Worm (Caenorhabditis elegans): ENCODE data around the gene T05H4.3.

Gene T05H4.3

ce11 chrV:6411161-6411560, 31.0 kb upstream of the T05H4.3 start:
- TF ChIP-seq ama-1 (optimal IDR thresholded peaks at IDR 0.05) (no peak), tbx-37 (GFP tag; conservative IDR thresholded peaks at IDR 0.05) (no peak), hmg-4 (GFP tag; optimal IDR thresholded peaks at IDR 0.05) (no peak), scrt-1 (GFP tag; IDR thresholded peaks at IDR 0.05) (no peak), sea-1 (GFP tag; conservative IDR thresholded peaks at IDR 0.05) (no peak), ceh-13 (GFP tag; optimal IDR thresholded peaks at IDR 0.05) (no peak), ets-7 (tag; optimal IDR thresholded peaks at IDR 0.05) (no peak), pes-1 (GFP tag; IDR thresholded peaks at IDR 0.05) (no peak), B0310.2 (tag; optimal IDR thresholded peaks at IDR 0.05) (no peak), hmbx-1 (tag; optimal IDR thresholded peaks at IDR 0.05) (no peak)

- TF ChIP-seq hmg-4 (GFP tag; optimal IDR thresholded peaks at IDR 0.05) (no peak), F13C5.2 (tag; optimal IDR thresholded peaks at IDR 0.05) (no peak), ceh-36 (tag; optimal IDR thresholded peaks at IDR 0.05) (no peak), ama-1 (optimal IDR thresholded peaks at IDR 0.05) (no peak), ets-7 (tag; optimal IDR thresholded peaks at IDR 0.05) (no peak), pes-1 (GFP tag; IDR thresholded peaks at IDR 0.05) (no peak), ceh-13 (GFP tag; optimal IDR thresholded peaks at IDR 0.05) (no peak), scrt-1 (GFP tag; IDR thresholded peaks at IDR 0.05) (no peak), tbx-11 (GFP tag; IDR thresholded peaks at IDR 0.05) (no peak)
Observed at ce11 chrV:6413057-6413456, 29.1 kb upstream of the T05H4.3 start.

DNA sequence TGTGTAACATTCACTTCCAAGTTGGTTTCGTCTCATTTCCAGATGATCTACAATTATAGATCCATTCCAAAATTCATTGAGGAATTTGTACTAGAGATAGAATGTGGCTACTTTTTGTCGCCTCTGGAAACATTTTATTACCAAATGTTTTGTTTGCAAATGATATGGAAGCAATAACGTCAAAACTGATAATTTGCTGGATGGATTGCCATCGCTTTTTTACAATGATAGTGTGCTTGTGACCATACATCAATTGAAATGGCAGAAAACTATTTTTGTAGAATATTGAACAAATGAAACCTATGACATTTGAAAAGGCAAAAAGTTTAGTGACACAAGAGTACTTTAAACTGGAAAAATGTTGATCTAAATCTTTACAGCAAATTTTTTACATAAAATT, 27.7 kb upstream of the T05H4.3 start:
- TF ChIP-seq ama-1 (optimal IDR thresholded peaks at IDR 0.05): no peak
- TF ChIP-seq tra-4 (tag; optimal IDR thresholded peaks at IDR 0.05): no peak
- no peak for TF ChIP-seq tbx-37 (GFP tag; conservative IDR thresholded peaks at IDR 0.05)
- TF ChIP-seq aly-1 (tag; optimal IDR thresholded peaks at IDR 0.05): no peak
- no peak for TF ChIP-seq hmbx-1 (tag; optimal IDR thresholded peaks at IDR 0.05)
- TF ChIP-seq scrt-1 (GFP tag; IDR thresholded peaks at IDR 0.05): no peak
- TF ChIP-seq ceh-36 (tag; optimal IDR thresholded peaks at IDR 0.05): no peak
- TF ChIP-seq hmg-4 (GFP tag; optimal IDR thresholded peaks at IDR 0.05): no peak

DNA sequence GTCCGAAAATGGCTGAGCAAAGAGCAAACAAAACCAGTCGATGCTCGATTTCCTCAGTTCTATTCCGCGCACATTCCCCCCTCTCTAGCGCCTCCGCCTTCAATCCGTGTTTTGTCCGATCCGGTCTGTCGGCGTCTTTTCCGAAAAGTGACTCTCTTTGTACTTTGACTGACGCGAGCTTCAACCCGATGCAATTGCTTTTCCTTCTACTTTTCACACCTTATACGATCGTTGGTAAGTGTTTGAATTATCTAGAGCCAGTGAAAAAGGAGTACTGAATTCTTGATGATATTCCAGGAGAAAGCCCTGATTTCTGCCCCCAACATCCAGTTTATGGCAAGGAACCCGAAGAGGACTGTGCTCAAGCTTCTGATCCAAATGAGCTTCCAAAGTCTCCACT, 27.2 kb upstream of the T05H4.3 start, which contains the start of gene cht-6:
TSS of gene cht-6 (plus strand) at position 9 of the 400 bp plus-strand sequence.
- TF ChIP-seq sea-1 (GFP tag; conservative IDR thresholded peaks at IDR 0.05): no peak

- peak; percentile 17 for TF ChIP-seq ama-1 (optimal IDR thresholded peaks at IDR 0.05)
- no peak for TF ChIP-seq hnd-1 (tag; optimal IDR thresholded peaks at IDR 0.05)
- TF ChIP-seq ets-7 (tag; optimal IDR thresholded peaks at IDR 0.05): no peak
- TF ChIP-seq tbx-11 (GFP tag; IDR thresholded peaks at IDR 0.05): no peak
- no peak for TF ChIP-seq F13C5.2 (tag; optimal IDR thresholded peaks at IDR 0.05)
Observed at ce11 chrV:6424055-6424454, 18.1 kb upstream of the T05H4.3 start, which contains the start of gene urb-1. TSS of gene urb-1 (minus strand) at chrV:6424155.

DNA sequence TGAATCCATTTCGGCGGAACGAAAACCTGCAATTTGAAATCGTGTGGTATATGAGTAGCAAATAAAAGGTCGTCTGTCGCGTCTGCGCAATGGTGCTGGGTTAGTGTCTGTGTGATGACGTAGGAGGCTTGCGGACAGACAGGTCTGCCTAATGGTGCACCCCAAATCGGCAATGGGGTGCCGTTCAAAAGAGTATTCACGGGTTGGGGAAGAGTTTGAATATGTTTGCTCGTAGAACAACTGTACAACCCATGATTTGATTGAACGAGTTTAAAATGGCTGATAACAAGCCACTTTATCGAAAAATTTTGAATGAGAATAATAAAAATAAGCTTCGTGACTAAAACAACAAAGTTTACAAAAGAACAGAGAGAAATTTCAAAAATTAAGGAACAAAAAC, 16.2 kb upstream of the T05H4.3 start, which contains the start of gene T05H4.11:
TSS of gene T05H4.11 (minus strand) at position 335 of the 400 bp plus-strand sequence.
- TF ChIP-seq ets-7 (tag; optimal IDR thresholded peaks at IDR 0.05) (no peak), aly-1 (tag; optimal IDR thresholded peaks at IDR 0.05) (no peak), hmbx-1 (tag; optimal IDR thresholded peaks at IDR 0.05) (no peak), pes-1 (GFP tag; IDR thresholded peaks at IDR 0.05) (no peak), tra-4 (tag; optimal IDR thresholded peaks at IDR 0.05) (no peak), tbx-37 (GFP tag; conservative IDR thresholded peaks at IDR 0.05) (no peak), scrt-1 (GFP tag; IDR thresholded peaks at IDR 0.05) (no peak), hnd-1 (tag; optimal IDR thresholded peaks at IDR 0.05) (no peak), F13C5.2 (tag; optimal IDR thresholded peaks at IDR 0.05) (no peak), hmg-4 (GFP tag; optimal IDR thresholded peaks at IDR 0.05) (no peak), sea-1 (GFP tag; conservative IDR thresholded peaks at IDR 0.05) (no peak), ama-1 (optimal IDR thresholded peaks at IDR 0.05) (no peak), tbx-11 (GFP tag; IDR thresholded peaks at IDR 0.05) (no peak), ceh-36 (tag; optimal IDR thresholded peaks at IDR 0.05) (no peak), flt-1 (GFP tag; IDR thresholded peaks at IDR 0.05) (no peak), B0310.2 (tag; optimal IDR thresholded peaks at IDR 0.05) (no peak), ceh-13 (GFP tag; optimal IDR thresholded peaks at IDR 0.05) (no peak)

DNA sequence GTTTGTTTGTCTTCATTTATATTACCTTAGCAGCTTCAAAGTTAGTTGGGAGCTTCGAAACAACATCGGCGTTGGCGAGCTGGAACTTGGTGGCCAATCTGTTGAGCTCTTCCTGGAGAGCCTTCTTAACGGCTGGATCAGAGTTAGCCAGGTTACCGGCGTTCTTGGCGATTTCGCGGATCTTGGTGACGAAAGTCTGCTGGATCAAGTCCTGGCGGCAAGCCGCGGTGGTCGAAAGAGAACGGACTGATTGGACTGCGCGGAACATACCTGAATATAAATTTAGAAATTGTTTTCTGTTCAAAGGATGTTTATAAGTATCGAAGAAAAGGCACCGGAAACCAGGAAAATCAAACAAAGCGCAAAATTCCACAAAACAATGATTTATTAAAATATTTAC, 15.3 kb upstream of the T05H4.3 start, which contains the start of gene atp-4:
TSS of gene atp-4 (minus strand) at position 270 of the 400 bp plus-strand sequence.
- TF ChIP-seq scrt-1 (GFP tag; IDR thresholded peaks at IDR 0.05) (no peak), F13C5.2 (tag; optimal IDR thresholded peaks at IDR 0.05) (no peak), ets-7 (tag; optimal IDR thresholded peaks at IDR 0.05) (no peak), hmg-4 (GFP tag; optimal IDR thresholded peaks at IDR 0.05) (no peak), hmbx-1 (tag; optimal IDR thresholded peaks at IDR 0.05) (no peak)

- TF ChIP-seq hnd-1 (tag; optimal IDR thresholded peaks at IDR 0.05): no peak
- no peak for TF ChIP-seq tra-4 (tag; optimal IDR thresholded peaks at IDR 0.05)
- TF ChIP-seq F13C5.2 (tag; optimal IDR thresholded peaks at IDR 0.05): peak; percentile 10
- no peak for TF ChIP-seq hmg-4 (GFP tag; optimal IDR thresholded peaks at IDR 0.05)
- no peak for TF ChIP-seq flt-1 (GFP tag; IDR thresholded peaks at IDR 0.05)
Observed at ce11 chrV:6427433-6427832, 14.7 kb upstream of the T05H4.3 start.

DNA sequence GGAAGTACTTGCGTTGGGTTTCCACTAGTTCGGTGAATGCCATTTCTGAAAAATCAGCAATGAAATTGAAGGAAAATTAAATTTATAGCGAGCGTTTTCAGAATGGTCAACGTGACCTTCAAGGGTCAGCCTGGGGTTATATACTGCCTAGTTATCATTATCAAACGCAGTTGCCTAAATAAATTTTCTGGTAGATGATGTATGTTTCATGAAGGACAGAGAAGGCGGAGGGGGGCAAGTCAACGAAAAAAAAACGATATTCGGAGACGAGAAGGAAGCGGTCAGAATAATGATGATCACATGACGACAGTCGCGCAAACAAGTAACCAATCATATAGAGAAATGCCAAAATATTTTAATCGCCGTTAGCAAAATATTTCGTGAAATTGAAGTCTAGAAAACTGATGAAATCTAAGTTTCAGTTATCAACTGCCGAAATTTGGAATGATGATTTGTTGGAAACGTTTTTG, 12.2 kb upstream of the T05H4.3 start, which contains the start of gene alh-4:
TSS of gene alh-4 (minus strand) at position 51 of the 470 bp plus-strand sequence.
- TF ChIP-seq hmg-4 (GFP tag; optimal IDR thresholded peaks at IDR 0.05) (no peak), B0310.2 (tag; optimal IDR thresholded peaks at IDR 0.05) (no peak), ceh-36 (tag; optimal IDR thresholded peaks at IDR 0.05) (no peak), F13C5.2 (tag; optimal IDR thresholded peaks at IDR 0.05) (no peak), ets-7 (tag; optimal IDR thresholded peaks at IDR 0.05) (no peak), hmbx-1 (tag; optimal IDR thresholded peaks at IDR 0.05) (no peak)
